Worm (Caenorhabditis elegans) whole organism, L3 larva: ENCODE results near the gene srbc-83.

Experiments used
- aly-2 ChIP-seq: fragments of 150-350 bp; optimal IDR thresholded peaks from 2 replicates; lab custom pipeline; 2014; ENCODE audit warnings: missing biosample characterization, missing genetic modification characterization
- ceh-82 ChIP-seq: fragments of 150-350 bp; optimal IDR thresholded peaks from 2 replicates; lab custom pipeline; 2014; ENCODE audit warnings: missing biosample characterization, missing genetic modification characterization
- elt-3 ChIP-seq, 3 experiments: fragments of 150-350 bp in 1 of 3; sonication (generic microtip) in 2 of 3; optimal IDR thresholded peaks; 2 replicates in 2 of 3; 4 replicates in 1 of 3; lab custom pipeline; 2014 to 2017; ENCODE audit warnings: missing biosample characterization in 3 of 3, missing genetic modification characterization in 3 of 3
- fkh-10 ChIP-seq: sonication (generic microtip); optimal IDR thresholded peaks from 2 replicates; lab custom pipeline; 2017; ENCODE audit warnings: missing biosample characterization, missing genetic modification reagents, missing genetic modification characterization
- jun-1 ChIP-seq: fragments of 150-350 bp; optimal IDR thresholded peaks from 2 replicates; lab custom pipeline; 2014; ENCODE audit warnings: missing biosample characterization, missing genetic modification reagents, missing genetic modification characterization
- mdl-1 ChIP-seq: fragments of 150-350 bp; optimal IDR thresholded peaks from 2 replicates; lab custom pipeline; 2014; ENCODE audit warnings: missing biosample characterization, missing genetic modification characterization
- nhr-11 ChIP-seq: fragments of 150-350 bp; optimal IDR thresholded peaks from 2 replicates; lab custom pipeline; 2014; ENCODE audit warnings: missing biosample characterization, missing genetic modification characterization
- nhr-23 ChIP-seq: fragments of 150-350 bp; optimal IDR thresholded peaks from 2 replicates; lab custom pipeline; 2014; ENCODE audit warnings: missing biosample characterization, missing genetic modification reagents, missing genetic modification characterization
- nhr-28 ChIP-seq: fragments of 150-350 bp; optimal IDR thresholded peaks from 2 replicates; lab custom pipeline; 2014; ENCODE audit warnings: missing biosample characterization, missing genetic modification characterization
- nhr-77 ChIP-seq: fragments of 150-350 bp; optimal IDR thresholded peaks from 2 replicates; lab custom pipeline; 2014; ENCODE audit warnings: missing biosample characterization, missing genetic modification characterization
- skn-1 ChIP-seq: fragments of 150-350 bp; optimal IDR thresholded peaks from 2 replicates; lab custom pipeline; 2014; ENCODE audit warnings: missing biosample characterization, missing genetic modification characterization
- zag-1 ChIP-seq: fragments of 150-350 bp; optimal IDR thresholded peaks from 2 replicates; lab custom pipeline; 2014; ENCODE audit warnings: missing biosample characterization, missing genetic modification characterization
- ztf-11 ChIP-seq: fragments of 150-350 bp; optimal IDR thresholded peaks from 2 replicates; lab custom pipeline; 2014; ENCODE audit warnings: missing biosample characterization, missing genetic modification characterization

DNA sequence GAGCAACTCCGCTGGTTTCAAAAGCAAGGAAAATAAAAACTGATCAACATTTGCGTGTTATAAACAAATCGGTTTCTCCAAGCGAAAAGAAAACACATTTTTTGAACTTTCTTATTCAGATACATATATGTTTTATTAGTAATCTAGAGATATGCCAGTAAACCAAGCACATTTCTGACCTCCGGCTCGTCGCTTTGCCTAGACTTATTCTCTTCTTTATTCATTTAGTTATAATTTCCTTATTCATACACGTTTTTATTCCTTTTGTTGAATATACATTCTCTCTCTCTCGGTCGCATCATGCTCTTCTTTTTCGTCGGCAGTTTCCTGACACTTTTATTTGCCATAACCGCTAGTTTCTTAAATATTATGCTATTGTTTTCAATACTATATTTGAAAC is 1.5 kb downstream of the srbc-83 start, which contains the start of gene srbc-84:
- no peak for TF ChIP-seq skn-1
- no peak for TF ChIP-seq ceh-82 (tag; lab: Kevin White, UChicago)
- no peak for TF ChIP-seq ztf-11
- TF ChIP-seq nhr-77 (tag; lab: Kevin White, UChicago) = no peak
- TF ChIP-seq nhr-11 (tag; lab: Kevin White, UChicago) = no peak
- TF ChIP-seq nhr-28 (tag; lab: Kevin White, UChicago) = no peak
- no peak for TF ChIP-seq mdl-1 (tag; lab: Kevin White, UChicago)
- no peak for TF ChIP-seq nhr-23
- TF ChIP-seq elt-3 (tag; optimal IDR thresholded peaks at IDR 0.05; lab: Kevin White, UChicago) = no peak
- no peak for TF ChIP-seq zag-1
- no peak for TF ChIP-seq aly-2
- TF ChIP-seq jun-1 (tag; lab: Kevin White, UChicago) = no peak
- TF ChIP-seq fkh-10 (GFP tag; lab: Kevin White, UChicago) = no peak
